Fruit fly (Drosophila melanogaster) whole organism, embryonic: ENCODE data around the gene mTTF.

ENCODE experiments used
- CG18599 ChIP-seq: fragments of 200-800 bp; sonication (Bioruptor generic); optimal IDR thresholded peaks from 3 replicates; lab custom pipeline; 2017; ENCODE audit warnings: missing biosample characterization, missing genetic modification characterization, mild to moderate bottlenecking, moderate library complexity, missing genetic modification reagents
- CG9609 ChIP-seq: fragments of 200-800 bp; sonication (Bioruptor generic); optimal IDR thresholded peaks from 3 replicates; lab custom pipeline; 2016; ENCODE audit warnings: missing biosample characterization, missing genetic modification characterization
- CHES-1-like ChIP-seq: fragments of 200-800 bp; sonication (Bioruptor generic); optimal IDR thresholded peaks from 2 replicates; lab custom pipeline; 2016; ENCODE audit warnings: missing biosample characterization, missing genetic modification characterization
- Dip2 ChIP-seq: fragments of 200-800 bp; sonication (Bioruptor generic); IDR thresholded peaks from 2 replicates; pipeline ENCODE4 v1.3.6; 2022; ENCODE audit warnings: missing biosample characterization, missing genetic modification characterization
- Med ChIP-seq: fragments of 200-800 bp; sonication (Bioruptor generic); peaks from one replicate; lab custom pipeline; 2016; ENCODE audit warnings: missing biosample characterization, missing genetic modification characterization, mild to moderate bottlenecking, inconsistent platforms, moderate library complexity
- fd102C ChIP-seq: fragments of 200-800 bp; sonication (Bioruptor generic); optimal IDR thresholded peaks from 2 replicates; lab custom pipeline; 2018; ENCODE audit warnings: missing biosample characterization, mild to moderate bottlenecking, missing genetic modification characterization, moderate library complexity
- grau ChIP-seq: fragments of 200-800 bp; optimal IDR thresholded peaks from 3 replicates; lab custom pipeline; 2019; ENCODE audit warnings: missing biosample characterization, mild to moderate bottlenecking, missing genetic modification characterization, moderate library complexity
- hb ChIP-seq: fragments of 200-800 bp; sonication (Bioruptor generic); IDR thresholded peaks from 3 replicates; pipeline ENCODE4 v1.3.6; 2022; ENCODE audit warnings: missing biosample characterization, missing genetic modification characterization; ENCODE audit not compliant: partially characterized antibody
- lola ChIP-seq, 3 experiments: fragments of >200 bp in 2 of 3; fragments of 200-800 bp in 1 of 3; sonication (Bioruptor generic) in 1 of 3; optimal IDR thresholded peaks; 2 replicates each; lab custom pipeline; 2017 to 2019; ENCODE audit warnings: missing biosample characterization in 3 of 3, missing genetic modification characterization in 3 of 3, mild to moderate bottlenecking in 1 of 3, moderate library complexity in 1 of 3
- mam ChIP-seq: fragments of 200-800 bp; sonication (Bioruptor generic); optimal IDR thresholded peaks from 3 replicates; lab custom pipeline; 2016; ENCODE audit warnings: missing biosample characterization, missing genetic modification characterization
- nom ChIP-seq: fragments of 200-800 bp; sonication (Bioruptor generic); optimal IDR thresholded peaks from 2 replicates; lab custom pipeline; 2017; ENCODE audit warnings: missing biosample characterization, missing genetic modification characterization, mild to moderate bottlenecking, moderate library complexity, missing genetic modification reagents
- peb ChIP-seq: fragments of 200-800 bp; sonication (Bioruptor generic); IDR thresholded peaks from 2 replicates; pipeline ENCODE4 v1.3.6; 2022; ENCODE audit warnings: missing biosample characterization, missing genetic modification characterization
- twi ChIP-seq: fragments of 200-800 bp; optimal IDR thresholded peaks from 2 replicates; lab custom pipeline; 2019; ENCODE audit warnings: missing biosample characterization, mild to moderate bottlenecking, missing genetic modification characterization, moderate library complexity
- usp ChIP-seq: fragments of >200 bp; optimal IDR thresholded peaks from 2 replicates; lab custom pipeline; 2017; ENCODE audit warnings: missing biosample characterization, missing genetic modification characterization

dm6 chr2L:14308661-14309060, 39.9 kb downstream of the mTTF start:
- TF ChIP-seq lola (GFP tag; optimal IDR thresholded peaks at IDR 0.05; lab: Kevin White, UChicago), result no peak
- TF ChIP-seq twi (tag; lab: Kevin White, UChicago), result no peak
- no peak for TF ChIP-seq CHES-1-like (GFP tag; lab: Kevin White, UChicago)
- no peak for TF ChIP-seq fd102C (GFP tag; lab: Kevin White, UChicago)
- no peak for TF ChIP-seq hb (GFP tag; lab: Robert Waterston, UW)
- no peak for TF ChIP-seq Dip2
- no peak for TF ChIP-seq nom (GFP tag; lab: Kevin White, UChicago)
- TF ChIP-seq grau (tag; lab: Kevin White, UChicago), result no peak
- no peak for TF ChIP-seq mam
- no peak for TF ChIP-seq peb (GFP tag; lab: Robert Waterston, UW)
- no peak for TF ChIP-seq CG9609 (GFP tag; lab: Kevin White, UChicago)
- TF ChIP-seq usp (GFP tag; lab: Kevin White, UChicago), result no peak
- TF ChIP-seq Med, result no peak
- TF ChIP-seq CG18599, result no peak
